Worm (Caenorhabditis elegans) whole organism, L3 larva: Measurements from ENCODE around the gene srz-99.

Source experiments
- ceh-28 ChIP-seq: fragments of 150-350 bp; optimal IDR thresholded peaks from 2 replicates; lab custom pipeline; 2014; ENCODE audit warnings: missing biosample characterization, missing genetic modification reagents, missing genetic modification characterization
- elt-3 ChIP-seq, 3 experiments: fragments of 150-350 bp in 1 of 3; sonication (generic microtip) in 2 of 3; optimal IDR thresholded peaks; 2 replicates in 2 of 3; 4 replicates in 1 of 3; lab custom pipeline; 2014 to 2017; ENCODE audit warnings: missing biosample characterization in 3 of 3, missing genetic modification characterization in 3 of 3
- fos-1 ChIP-seq: fragments of 150-350 bp; optimal IDR thresholded peaks from 2 replicates; lab custom pipeline; 2014; ENCODE audit warnings: missing biosample characterization, missing genetic modification characterization
- lin-15B ChIP-seq: fragments of 150-350 bp; optimal IDR thresholded peaks from 2 replicates; lab custom pipeline; 2014; ENCODE audit warnings: missing biosample characterization, missing genetic modification characterization
- nhr-237 ChIP-seq: fragments of 150-350 bp; optimal IDR thresholded peaks from 2 replicates; lab custom pipeline; 2014; ENCODE audit warnings: missing biosample characterization, missing genetic modification characterization
- nhr-25 ChIP-seq: sonication (generic microtip); optimal IDR thresholded peaks from 2 replicates; lab custom pipeline; 2017; ENCODE audit warnings: missing biosample characterization, missing genetic modification characterization
- nhr-28 ChIP-seq: fragments of 150-350 bp; optimal IDR thresholded peaks from 2 replicates; lab custom pipeline; 2014; ENCODE audit warnings: missing biosample characterization, missing genetic modification characterization
- nhr-77 ChIP-seq: fragments of 150-350 bp; optimal IDR thresholded peaks from 2 replicates; lab custom pipeline; 2014; ENCODE audit warnings: missing biosample characterization, missing genetic modification characterization
- snpc-4 ChIP-seq: fragments of 150-350 bp; optimal IDR thresholded peaks from 2 replicates; lab custom pipeline; 2014; ENCODE audit warnings: missing biosample characterization, missing genetic modification characterization
- unc-39 ChIP-seq: sonication (generic microtip); optimal IDR thresholded peaks from 4 replicates; lab custom pipeline; 2017; ENCODE audit warnings: missing biosample characterization, missing genetic modification characterization
- zag-1 ChIP-seq: fragments of 150-350 bp; optimal IDR thresholded peaks from 2 replicates; lab custom pipeline; 2014; ENCODE audit warnings: missing biosample characterization, missing genetic modification characterization
- ztf-11 ChIP-seq: fragments of 150-350 bp; optimal IDR thresholded peaks from 2 replicates; lab custom pipeline; 2014; ENCODE audit warnings: missing biosample characterization, missing genetic modification characterization

- TF ChIP-seq snpc-4 (tag; lab: Kevin White, UChicago) (no peak), nhr-25 (tag; lab: Kevin White, UChicago) (no peak), nhr-28 (tag; lab: Kevin White, UChicago) (no peak), ztf-11 (no peak), ceh-28 (tag; lab: Kevin White, UChicago) (no peak), zag-1 (tag; lab: Kevin White, UChicago) (no peak), elt-3 (tag; optimal IDR thresholded peaks at IDR 0.05; lab: Kevin White, UChicago) (no peak), fos-1 (no peak), nhr-237 (tag; lab: Kevin White, UChicago) (no peak), unc-39 (tag; lab: Kevin White, UChicago) (no peak), nhr-77 (tag; lab: Kevin White, UChicago) (no peak), lin-15B (tag; lab: Kevin White, UChicago) (no peak)
Measured at ce11 chrV:16682886-16683285, 47.2 kb upstream of the srz-99 start, which contains the start of gene srw-36.
